Worm (Caenorhabditis elegans): ENCODE data around the gene nas-18.

Gene nas-18

ce11 chrV:11383032-11383431 is 13.2 kb upstream of the nas-18 start, which contains the start of gene F55C10.5:
F55C10.5 (plus strand) TSS chrV:11383105.
- TF ChIP-seq akir-1 (GFP tag; optimal IDR thresholded peaks at IDR 0.05) (no peak), Y95B8A.8 (GFP tag; IDR thresholded peaks at IDR 0.05) (no peak), F49E8.2 (tag; optimal IDR thresholded peaks at IDR 0.05; ENCODE audit: insufficient read depth) (no peak), ceh-100 (GFP tag; IDR thresholded peaks at IDR 0.05) (no peak)

ce11 chrV:11385060-11385459 is 11.2 kb upstream of the nas-18 start, which contains the start of gene col-154:
col-154 (plus strand) TSS chrV:11385360.
- TF ChIP-seq ZK185.1 (tag; optimal IDR thresholded peaks at IDR 0.05; ENCODE audit: poor library complexity, severe bottlenecking): no peak
- TF ChIP-seq mes-4 (tag; optimal IDR thresholded peaks at IDR 0.05): no peak
- TF ChIP-seq nhr-90 (tag; optimal IDR thresholded peaks at IDR 0.05): no peak
- no peak for TF ChIP-seq pbrm-1 (GFP tag; IDR thresholded peaks at IDR 0.05)
- no peak for TF ChIP-seq atf-7 (tag; optimal IDR thresholded peaks at IDR 0.05)
- TF ChIP-seq lir-1 (GFP tag; conservative IDR thresholded peaks at IDR 0.05): no peak
- TF ChIP-seq ets-4 (GFP tag; optimal IDR thresholded peaks at IDR 0.05): no peak
- TF ChIP-seq lin-54 (GFP tag; optimal IDR thresholded peaks at IDR 0.05): no peak
- TF ChIP-seq sptf-2 (GFP tag; optimal IDR thresholded peaks at IDR 0.05): no peak
- TF ChIP-seq repo-1 (tag; optimal IDR thresholded peaks at IDR 0.05): no peak
- no peak for TF ChIP-seq lsl-1 (GFP tag; optimal IDR thresholded peaks at IDR 0.05)
- TF ChIP-seq pha-4 (tag; optimal IDR thresholded peaks at IDR 0.05): no peak

- TF ChIP-seq egrh-3 (GFP tag; IDR thresholded peaks at IDR 0.05): peak; percentile 66; the same call in 1 of the 2 replicates
Observed at ce11 chrV:11385583-11385982, 10.7 kb upstream of the nas-18 start.

- TF ChIP-seq dpff-1 (tag; optimal IDR thresholded peaks at IDR 0.05) (no peak), attf-6 (GFP tag; IDR thresholded peaks at IDR 0.05) (no peak), egl-18 (GFP tag; IDR thresholded peaks at IDR 0.05) (no peak), ztf-26 (tag; optimal IDR thresholded peaks at IDR 0.05) (no peak), madf-10 (tag; optimal IDR thresholded peaks at IDR 0.05) (no peak), Y53F4B.3 (GFP tag; IDR thresholded peaks at IDR 0.05) (no peak), tlf-1 (GFP tag; optimal IDR thresholded peaks at IDR 0.05) (no peak), Y53G8AR.9 (GFP tag; conservative IDR thresholded peaks at IDR 0.05) (no peak), ceh-40 (GFP tag; IDR thresholded peaks at IDR 0.05) (no peak), lin-54 (GFP tag; optimal IDR thresholded peaks at IDR 0.05) (no peak), athp-1 (tag; optimal IDR thresholded peaks at IDR 0.05) (no peak), aptf-3 (GFP tag; IDR thresholded peaks at IDR 0.05) (no peak)
Observed at ce11 chrV:11386428-11386827, 9.8 kb upstream of the nas-18 start, which contains the start of gene F55C10.4. F55C10.4 (plus strand) TSS chrV:11386728.

- TF ChIP-seq ceh-40 (GFP tag; IDR thresholded peaks at IDR 0.05): no peak
- no peak for TF ChIP-seq B0261.1 (tag; optimal IDR thresholded peaks at IDR 0.05)
- no peak for TF ChIP-seq lsy-27 (tag; optimal IDR thresholded peaks at IDR 0.05; ENCODE audit: borderline replicate concordance, insufficient read depth)
- TF ChIP-seq F55B11.4 (tag; optimal IDR thresholded peaks at IDR 0.05; ENCODE audit: borderline replicate concordance, insufficient read depth): no peak
- TF ChIP-seq zfh-2 (GFP tag; conservative IDR thresholded peaks at IDR 0.05): no peak
- TF ChIP-seq madf-8 (GFP tag; conservative IDR thresholded peaks at IDR 0.05): no peak
- TF ChIP-seq lin-26 (GFP tag; IDR thresholded peaks at IDR 0.05): no peak
- no peak for TF ChIP-seq lsl-1 (GFP tag; optimal IDR thresholded peaks at IDR 0.05)
- TF ChIP-seq rpc-1 (optimal IDR thresholded peaks at IDR 0.05): no peak
- no peak for TF ChIP-seq rpc-1 (tag; optimal IDR thresholded peaks at IDR 0.05)
- no peak for TF ChIP-seq B0019.2 (GFP tag; conservative IDR thresholded peaks at IDR 0.05)
- TF ChIP-seq lin-35 (GFP tag; optimal IDR thresholded peaks at IDR 0.05): no peak
- TF ChIP-seq B0035.1 (tag; optimal IDR thresholded peaks at IDR 0.05): no peak
- TF ChIP-seq C06A6.2 (GFP tag; conservative IDR thresholded peaks at IDR 0.05): no peak
- TF ChIP-seq nhr-90 (tag; optimal IDR thresholded peaks at IDR 0.05): no peak
- no peak for TF ChIP-seq T07F8.4 (tag; optimal IDR thresholded peaks at IDR 0.05)
- TF ChIP-seq madf-10 (tag; optimal IDR thresholded peaks at IDR 0.05): no peak
Observed at ce11 chrV:11389776-11390175, 6.5 kb upstream of the nas-18 start, which contains the start of gene col-155. col-155 (minus strand) TSS chrV:11389876.
